Worm (Caenorhabditis elegans): ENCODE data around the gene D2045.9.

ce11 chrIII:10524823-10525222, 49.8 kb downstream of the D2045.9 start:
- no peak for TF ChIP-seq F52B5.7 (tag; optimal IDR thresholded peaks at IDR 0.05)
- TF ChIP-seq dpl-1 (GFP tag; optimal IDR thresholded peaks at IDR 0.05): no peak
- peak; percentile 21 for TF ChIP-seq snpc-4 (GFP tag; optimal IDR thresholded peaks at IDR 0.05)
- peak in 3 of 4 experiments; percentile 53 to 74 (median 59) for TF ChIP-seq snpc-4 (tag; optimal IDR thresholded peaks at IDR 0.05)
